Worm (Caenorhabditis elegans): Measurements from ENCODE around the gene gpch-1.

DNA sequence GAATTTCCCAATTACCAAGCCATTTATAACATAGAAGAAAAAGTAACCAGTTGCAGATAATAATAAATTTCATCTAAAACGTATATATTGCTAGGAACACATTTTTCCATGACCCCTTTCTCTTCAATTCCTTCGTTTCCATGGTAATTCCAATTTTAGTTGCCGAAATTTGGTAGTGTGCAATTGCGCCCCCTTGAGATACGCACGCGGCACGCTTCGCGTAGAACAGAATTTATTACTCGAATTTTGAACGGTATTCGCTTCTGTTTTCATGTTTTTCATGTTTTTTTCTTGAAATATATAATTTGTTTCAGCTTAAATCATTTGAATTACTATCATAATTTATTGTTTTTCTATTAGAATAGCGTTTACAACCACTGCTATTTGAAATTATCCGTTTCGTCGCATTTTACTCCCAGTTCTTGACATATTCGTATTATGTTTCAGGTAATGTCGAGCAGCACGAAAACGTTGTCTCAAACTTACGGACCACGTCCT lies 4.0 kb upstream of the gpch-1 start, which contains the start of the genes R07E5.17 and snfc-5:
- no peak for TF ChIP-seq nhr-11 (tag; optimal IDR thresholded peaks at IDR 0.05)
- no peak for TF ChIP-seq unc-3 (GFP tag; conservative IDR thresholded peaks at IDR 0.05)
- TF ChIP-seq unc-3 (tag; optimal IDR thresholded peaks at IDR 0.05), result no peak
- no peak for TF ChIP-seq odd-2 (tag; optimal IDR thresholded peaks at IDR 0.05)
- no peak for TF ChIP-seq elt-4 (tag; optimal IDR thresholded peaks at IDR 0.05)
- TF ChIP-seq dve-1 (tag; optimal IDR thresholded peaks at IDR 0.05), result no peak
- no peak for TF ChIP-seq hlh-15 (tag; optimal IDR thresholded peaks at IDR 0.05)
- no peak for TF ChIP-seq elt-2 (tag; optimal IDR thresholded peaks at IDR 0.05)
- no peak for TF ChIP-seq pqm-1 (tag; optimal IDR thresholded peaks at IDR 0.05)

Data from whole organism, late embryonic.